Worm (Caenorhabditis elegans) whole organism, young adult: ENCODE data around the gene clec-227.

Experiments
- lin-26 ChIP-seq: fragments of 200-800 bp; sonication (Bioruptor generic); IDR thresholded peaks from 2 replicates; pipeline ENCODE4 v1.3.6; 2022; ENCODE audit warnings: missing genetic modification reagents, missing genetic modification characterization, missing compliant biosample characterization
- pbrm-1 ChIP-seq: fragments of 200-800 bp; sonication (Bioruptor generic); IDR thresholded peaks from 2 replicates; pipeline ENCODE4 v1.3.6; 2022; ENCODE audit warnings: missing genetic modification reagents, missing genetic modification characterization, missing compliant biosample characterization
- unc-62 ChIP-seq: fragments of 150-350 bp; optimal IDR thresholded peaks from 2 replicates; lab custom pipeline; 2014; ENCODE audit warnings: missing biosample characterization, missing genetic modification reagents, missing genetic modification characterization
- ztf-6 ChIP-seq: fragments of 200-800 bp; sonication (Bioruptor generic); IDR thresholded peaks from 2 replicates; pipeline ENCODE4 v1.3.6; 2022; ENCODE audit warnings: missing genetic modification reagents, missing genetic modification characterization, missing compliant biosample characterization

- TF ChIP-seq ztf-6 (GFP tag; lab: Robert Waterston, UW): no peak
- no peak for TF ChIP-seq unc-62 (GFP tag; lab: Kevin White, UChicago)
- no peak for TF ChIP-seq pbrm-1
- no peak for TF ChIP-seq lin-26
Observed at ce11 chrV:14464368-14464767, 8.0 kb upstream of the clec-227 start, which contains the start of gene F08H9.4.
